Fruit fly (Drosophila melanogaster): ENCODE results near the gene CG34140.

Gene CG34140

DNA sequence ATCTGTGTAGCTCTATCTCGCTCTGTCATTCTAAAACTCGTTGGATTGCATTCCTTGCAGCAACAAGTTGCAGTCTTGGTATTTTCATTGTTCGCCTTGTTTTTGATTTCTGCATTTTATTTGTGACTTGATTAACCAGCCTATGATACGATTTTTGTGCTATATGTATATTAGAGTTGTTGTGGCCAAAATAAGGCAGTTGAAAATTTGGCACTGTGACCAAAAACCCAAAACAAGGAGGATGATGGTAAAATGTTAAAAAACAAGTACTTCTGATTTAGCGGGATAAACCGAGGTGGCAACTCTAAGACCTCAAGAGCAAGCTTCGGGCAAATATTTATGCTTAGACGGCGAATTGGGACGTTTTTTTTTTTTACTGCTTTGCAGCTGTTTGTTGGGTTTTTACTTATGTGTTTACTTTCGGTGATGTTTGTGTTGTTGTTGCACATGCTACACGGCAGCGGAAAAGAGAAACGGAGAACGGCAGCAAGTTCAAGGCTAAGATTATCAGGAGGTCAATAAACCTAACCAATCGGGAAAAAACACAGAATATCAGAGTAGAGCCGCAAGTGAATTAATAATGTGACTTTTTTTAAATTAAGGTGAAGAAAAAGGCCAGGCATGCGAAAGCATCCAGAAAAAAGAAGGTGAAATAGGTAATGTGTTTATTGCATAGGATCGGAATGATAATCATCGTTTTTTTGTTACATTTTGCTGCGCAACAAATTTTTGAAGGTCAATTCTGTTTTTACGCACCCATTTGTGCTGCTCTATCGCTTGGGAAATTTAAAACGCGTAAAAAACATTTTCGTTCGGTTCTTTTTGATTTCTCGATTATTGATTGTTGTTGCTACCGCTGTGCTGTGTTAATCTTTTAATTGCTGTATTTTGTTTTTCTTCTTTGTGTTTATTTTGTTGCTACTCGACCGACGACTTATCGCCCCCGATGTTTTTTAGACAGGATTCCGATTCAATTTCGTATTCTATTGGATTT lies 44.4 kb downstream of the CG34140 start (continued):
- TF ChIP-seq Hmr (GFP tag; optimal IDR thresholded peaks at IDR 0.05) (peak; percentile 29), CG34376 (GFP tag; optimal IDR thresholded peaks at IDR 0.05) (peak; percentile 78), CG4820 (GFP tag; optimal IDR thresholded peaks at IDR 0.05) (peak; percentile 13), CG2199 (GFP tag; IDR thresholded peaks at IDR 0.05) (0 out of 3 replicates have a peak, but pooled peaks have one; percentile 51), Eip74EF (GFP tag; optimal IDR thresholded peaks at IDR 0.05) (peak in 1 of 2 experiments; percentile 5), ranshi (GFP tag; IDR thresholded peaks at IDR 0.05) (no peak), gsb-n (tag; optimal IDR thresholded peaks at IDR 0.05) (no peak), CG3995 (GFP tag; optimal IDR thresholded peaks at IDR 0.05) (peak; percentile 9), run (tag; optimal IDR thresholded peaks at IDR 0.05) (no peak), MTF-1 (GFP tag; optimal IDR thresholded peaks at IDR 0.05; ENCODE audit: borderline replicate concordance) (no peak), eve (GFP tag; optimal IDR thresholded peaks at IDR 0.05) (peak in 1 of 2 experiments; percentile 36), CG16813 (GFP tag; IDR thresholded peaks at IDR 0.05; ENCODE audit: partially characterized antibody) (0 out of 3 replicates have a peak, but pooled peaks have one; percentile 28), btn (GFP tag; optimal IDR thresholded peaks at IDR 0.05) (no peak), Pdp1 (GFP tag; optimal IDR thresholded peaks at IDR 0.05) (peak in 1 of 2 experiments; percentile 58), CG18011 (GFP tag; optimal IDR thresholded peaks at IDR 0.05) (peak; percentile 0), D19A (tag; optimal IDR thresholded peaks at IDR 0.05) (peak; percentile 17), sens (GFP tag) (peak; percentile 71), usp (GFP tag; optimal IDR thresholded peaks at IDR 0.05) (no peak), CG13624 (GFP tag; optimal IDR thresholded peaks at IDR 0.05) (peak; percentile 53), kah (GFP tag; optimal IDR thresholded peaks at IDR 0.05) (peak; percentile 26), TFAM (GFP tag; optimal IDR thresholded peaks at IDR 0.05) (no peak), abd-A (tag; optimal IDR thresholded peaks at IDR 0.05) (peak; percentile 70), sug (tag; optimal IDR thresholded peaks at IDR 0.05) (peak; percentile 52), chinmo (GFP tag; IDR thresholded peaks at IDR 0.05; ENCODE audit: partially characterized antibody) (0 out of 4 replicates have a peak, but pooled peaks have one; percentile 14), Atf6 (GFP tag; IDR thresholded peaks at IDR 0.05) (no peak), slbo (GFP tag; IDR thresholded peaks at IDR 0.05) (0 out of 2 replicates have a peak, but pooled peaks have one; percentile 6), Blimp-1 (GFP tag; optimal IDR thresholded peaks at IDR 0.05) (peak; percentile 49), gfzf (GFP tag; optimal IDR thresholded peaks at IDR 0.05) (peak; percentile 23), ttk (GFP tag; IDR thresholded peaks at IDR 0.05) (no peak), gem (tag; optimal IDR thresholded peaks at IDR 0.05) (peak; percentile 23), CG4360 (GFP tag; IDR thresholded peaks at IDR 0.05) (peak; percentile 68; the same call in 1 of the 2 replicates), CG15269 (tag; optimal IDR thresholded peaks at IDR 0.05) (peak; percentile 13), sqz (GFP tag; optimal IDR thresholded peaks at IDR 0.05) (peak; percentile 27), Awh (GFP tag; IDR thresholded peaks at IDR 0.05) (0 out of 2 replicates have a peak, but pooled peaks have one; percentile 40), sd (tag; optimal IDR thresholded peaks at IDR 0.05) (peak; percentile 42)

DNA sequence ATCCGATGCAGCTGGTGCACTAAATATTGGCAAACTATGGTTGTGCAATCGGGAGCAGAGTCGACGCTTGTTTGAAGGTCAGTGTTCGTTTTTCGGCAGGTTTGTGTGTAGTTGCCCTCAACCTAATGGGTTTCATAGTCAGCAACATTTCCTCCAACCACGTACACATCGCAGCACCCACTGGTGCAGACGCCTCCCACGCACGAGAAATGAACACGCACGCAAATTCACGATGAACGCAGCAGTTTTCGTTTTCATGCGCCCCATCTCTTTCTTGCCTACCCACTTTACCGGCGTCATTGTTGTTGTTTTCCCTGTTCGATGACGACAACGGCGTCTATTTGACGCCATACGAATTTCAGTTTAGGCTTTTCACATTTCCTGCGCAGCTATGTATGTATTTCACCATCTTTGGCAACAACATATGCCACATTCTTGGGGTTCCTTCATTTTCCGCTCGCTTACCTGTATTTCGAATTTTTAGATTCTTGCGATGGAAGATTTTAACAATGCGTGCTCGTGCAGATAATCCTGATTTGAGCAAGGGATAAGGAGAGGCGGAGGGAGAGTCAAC lies 46.5 kb downstream of the CG34140 start:
- TF ChIP-seq CG9876 (GFP tag; optimal IDR thresholded peaks at IDR 0.05) (no peak), so (GFP tag; IDR thresholded peaks at IDR 0.05) (peak; percentile 24; the same call in 1 of the 3 replicates), twi (tag; optimal IDR thresholded peaks at IDR 0.05) (peak; percentile 6), Rfx (GFP tag; IDR thresholded peaks at IDR 0.05) (no peak), CG14667 (GFP tag; IDR thresholded peaks at IDR 0.05) (no peak), CG2199 (GFP tag; IDR thresholded peaks at IDR 0.05) (0 out of 3 replicates have a peak, but pooled peaks have one; percentile 15), sr (GFP tag; IDR thresholded peaks at IDR 0.05) (peak; percentile 98), Dfd (GFP tag; optimal IDR thresholded peaks at IDR 0.05) (no peak), Gug (GFP tag; IDR thresholded peaks at IDR 0.05) (no peak), Ravus (GFP tag; IDR thresholded peaks at IDR 0.05) (no peak), CG11247 (GFP tag; IDR thresholded peaks at IDR 0.05) (no peak), Hr51 (GFP tag; optimal IDR thresholded peaks at IDR 0.05) (no peak), Pdp1 (GFP tag; optimal IDR thresholded peaks at IDR 0.05) (no peak), slp2 (GFP tag; optimal IDR thresholded peaks at IDR 0.05) (no peak), CG10366 (GFP tag; IDR thresholded peaks at IDR 0.05) (no peak)

Measured in whole organism, embryonic.